Fruit fly (Drosophila melanogaster) Kc167 (cell line): ENCODE measurements around the gene CG10068.

Experiments used
- Myc ChIP-seq: fragments of >200 bp; optimal IDR thresholded peaks from 2 replicates; lab custom pipeline; 2017; ENCODE audit warnings: missing external identifiers
- Sin3A ChIP-seq: fragments of >200 bp; optimal IDR thresholded peaks from 2 replicates; lab custom pipeline; 2018; ENCODE audit warnings: missing external identifiers
- h ChIP-seq: fragments of >200 bp; optimal IDR thresholded peaks from 3 replicates; lab custom pipeline; 2018; ENCODE audit warnings: missing external identifiers
- insv ChIP-seq: fragments of >200 bp; optimal IDR thresholded peaks from 3 replicates; lab custom pipeline; 2018; ENCODE audit warnings: missing external identifiers
- psq ChIP-seq: fragments of >200 bp; optimal IDR thresholded peaks from 2 replicates; lab custom pipeline; 2017; ENCODE audit warnings: missing external identifiers
- ttk ChIP-seq: sonication (Bioruptor generic); optimal IDR thresholded peaks from 2 replicates; lab custom pipeline; 2017; ENCODE audit warnings: missing external identifiers

Gene CG10068

DNA sequence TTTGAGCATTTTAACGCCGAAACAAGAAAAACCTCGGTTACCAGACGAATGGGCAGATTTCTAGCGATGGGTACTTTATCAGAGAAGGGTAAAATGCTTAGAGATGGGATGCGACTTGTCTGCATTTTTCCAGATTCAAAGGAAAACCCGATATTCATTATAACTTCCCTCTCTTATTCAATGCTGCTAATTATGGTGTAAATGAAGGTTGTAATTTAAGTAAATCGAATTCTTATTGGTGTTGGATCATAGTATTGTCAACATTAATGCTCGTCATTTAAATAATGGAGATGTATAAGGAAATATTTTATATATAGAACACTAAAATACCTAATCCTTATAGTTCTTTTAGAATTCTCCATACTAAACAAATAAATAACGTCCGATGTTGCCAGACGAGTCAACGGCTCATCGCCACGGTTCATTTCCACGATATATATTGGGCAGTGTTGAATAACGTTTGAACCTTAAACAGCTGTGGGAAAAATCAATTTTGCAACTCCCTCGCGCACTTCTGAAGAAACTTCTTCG, 3.7 kb downstream of the CG10068 start, which contains the start of the genes Alh and CG10098:
Gene Alh (minus strand): TSS at position 77 of the 531 bp plus-strand sequence.
Gene CG10098 (plus strand): TSS at position 440 of the 531 bp plus-strand sequence.
- TF ChIP-seq h: no peak
- peak; percentile 53 for TF ChIP-seq Sin3A

DNA sequence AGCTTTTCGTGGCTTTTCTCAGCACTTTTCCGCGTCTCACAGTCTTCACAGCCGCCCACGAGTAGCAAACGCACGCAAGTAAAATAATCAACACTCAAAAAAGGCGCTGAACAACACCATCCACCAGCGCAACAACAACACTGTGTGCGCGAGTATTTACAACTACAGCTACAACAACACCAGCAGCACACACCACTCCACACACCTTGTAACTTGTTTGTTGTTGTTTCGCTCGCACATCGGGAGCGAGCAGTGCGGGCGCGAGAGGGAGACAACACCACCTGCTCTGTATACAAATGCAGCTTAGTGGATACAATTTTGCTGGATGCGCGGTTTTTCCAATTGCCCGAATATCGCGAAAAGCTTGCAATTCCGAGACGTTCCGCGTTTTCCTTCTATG, 4.1 kb downstream of the CG10068 start:
- no peak for TF ChIP-seq insv (lab: Kevin White, UChicago)
- no peak for TF ChIP-seq Myc (lab: Kevin White, UChicago)
- no peak for TF ChIP-seq ttk (lab: Kevin White, UChicago)

DNA sequence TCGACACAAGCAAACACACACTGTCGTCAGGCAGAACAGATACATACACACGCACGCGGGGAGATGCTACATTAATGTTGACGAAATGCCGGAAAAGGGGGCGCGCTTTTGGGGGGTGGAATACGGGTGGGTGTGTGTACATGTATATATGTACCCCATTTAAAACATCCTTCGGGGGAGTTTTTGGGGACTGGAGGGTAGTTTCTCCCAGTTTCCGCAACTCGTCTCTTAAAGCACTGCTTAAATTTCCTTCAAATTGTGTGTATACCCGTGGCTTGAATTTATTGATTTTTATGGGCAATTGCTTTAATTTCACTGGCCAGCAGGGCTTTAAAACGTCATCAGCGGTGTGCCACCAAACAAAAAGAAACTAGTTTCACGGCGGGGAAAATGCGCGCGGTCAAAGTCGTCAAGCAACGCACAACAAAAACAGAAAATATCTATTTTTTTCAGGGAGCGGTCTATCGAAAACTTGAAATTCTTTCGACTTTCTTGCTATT, 4.7 kb downstream of the CG10068 start:
- TF ChIP-seq h (no peak), psq (lab: Kevin White, UChicago) (no peak), Sin3A (no peak), insv (lab: Kevin White, UChicago) (no peak), Myc (lab: Kevin White, UChicago) (no peak)

DNA sequence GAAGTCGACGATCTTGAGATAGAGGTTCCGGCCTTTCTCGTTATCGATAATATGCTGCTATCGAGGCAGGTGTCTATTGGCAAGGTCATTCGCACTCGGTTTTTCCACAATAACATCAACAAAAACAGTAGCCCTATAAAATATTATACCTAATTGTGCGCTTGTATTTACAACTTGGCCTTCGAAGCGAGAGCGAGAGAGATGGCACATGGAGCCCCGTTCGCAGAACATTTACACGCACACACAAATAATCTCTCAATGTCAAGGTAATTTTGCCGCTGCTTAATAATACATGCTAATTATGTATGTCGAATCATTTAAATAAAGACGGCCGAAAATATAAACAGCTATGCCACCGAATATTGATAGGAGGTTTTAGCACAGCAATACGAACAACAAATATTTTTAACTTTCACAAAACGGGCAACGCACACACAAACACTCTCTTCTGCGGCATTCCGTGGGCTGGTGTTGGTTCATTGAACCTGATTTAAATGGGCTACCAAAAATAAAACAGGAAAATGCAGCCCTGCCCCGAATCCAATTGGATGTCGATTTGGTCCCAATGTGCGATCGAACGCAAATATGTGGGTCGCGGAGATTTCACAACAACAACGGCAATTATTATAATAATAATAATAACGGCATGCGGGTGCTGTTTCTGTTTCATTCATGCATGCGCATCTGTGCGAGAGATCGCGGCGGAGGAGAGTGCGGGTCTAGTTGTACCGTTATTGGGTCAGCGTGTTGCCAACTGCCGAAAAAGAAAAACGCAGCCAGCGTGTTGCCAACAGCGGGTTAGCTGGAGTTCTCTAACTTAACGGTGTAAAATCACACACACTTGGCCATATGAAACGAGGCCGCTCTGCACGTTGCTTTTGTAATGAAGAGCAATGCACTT, 5.4 kb downstream of the CG10068 start:
- TF ChIP-seq h (no peak), ttk (lab: Kevin White, UChicago) (no peak), Sin3A (no peak), Myc (lab: Kevin White, UChicago) (no peak), psq (lab: Kevin White, UChicago) (no peak), insv (lab: Kevin White, UChicago) (no peak)

DNA sequence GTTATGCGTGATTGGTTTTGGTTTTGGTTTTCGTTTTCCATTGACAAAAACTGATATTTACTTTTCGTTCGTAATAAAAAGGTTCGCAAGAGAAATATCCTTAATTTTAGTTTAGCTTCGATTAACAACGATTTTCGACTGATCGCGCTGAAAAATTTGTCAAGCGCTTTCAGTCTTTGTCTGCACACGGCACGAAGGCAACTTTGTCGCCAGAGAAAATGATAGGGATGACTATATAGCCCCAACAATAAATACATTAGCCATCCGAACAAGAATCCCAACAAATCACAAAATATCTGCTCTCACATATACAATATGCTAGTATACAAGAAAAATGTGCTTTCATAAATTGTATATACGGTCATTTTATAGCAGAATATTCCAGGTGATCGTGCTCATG, 10.2 kb downstream of the CG10068 start, which contains the start of gene Mlp84B:
Gene Mlp84B (minus strand): TSS at position 143 of the 400 bp plus-strand sequence.
- no peak for TF ChIP-seq insv (lab: Kevin White, UChicago)
- no peak for TF ChIP-seq h
- TF ChIP-seq ttk (lab: Kevin White, UChicago): no peak
- TF ChIP-seq Sin3A: no peak
- TF ChIP-seq Myc (lab: Kevin White, UChicago): no peak
- TF ChIP-seq psq (lab: Kevin White, UChicago): no peak

DNA sequence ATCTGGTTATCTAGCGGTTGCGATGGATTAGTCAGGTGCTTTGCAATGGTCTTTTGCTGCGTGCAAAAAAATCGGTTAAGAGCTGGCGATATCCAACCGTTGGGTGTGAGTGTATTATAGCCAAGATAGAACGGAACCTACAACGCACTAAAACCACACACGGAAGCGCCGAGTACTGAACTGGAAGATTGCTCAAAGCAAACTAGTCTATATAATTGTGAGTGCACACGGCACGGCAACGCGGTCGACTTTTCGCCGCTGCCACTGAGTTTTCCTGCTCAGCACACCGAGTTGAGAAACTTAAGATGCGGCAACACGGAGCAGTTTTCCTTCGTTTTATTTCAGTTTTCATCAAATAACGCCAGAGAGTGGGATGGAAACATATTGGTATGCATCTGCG, 11.3 kb downstream of the CG10068 start:
- no peak for TF ChIP-seq Myc (lab: Kevin White, UChicago)
- TF ChIP-seq psq (lab: Kevin White, UChicago): no peak
- TF ChIP-seq h: no peak
- TF ChIP-seq Sin3A: no peak
- TF ChIP-seq insv (lab: Kevin White, UChicago): no peak
- TF ChIP-seq ttk (lab: Kevin White, UChicago): no peak

DNA sequence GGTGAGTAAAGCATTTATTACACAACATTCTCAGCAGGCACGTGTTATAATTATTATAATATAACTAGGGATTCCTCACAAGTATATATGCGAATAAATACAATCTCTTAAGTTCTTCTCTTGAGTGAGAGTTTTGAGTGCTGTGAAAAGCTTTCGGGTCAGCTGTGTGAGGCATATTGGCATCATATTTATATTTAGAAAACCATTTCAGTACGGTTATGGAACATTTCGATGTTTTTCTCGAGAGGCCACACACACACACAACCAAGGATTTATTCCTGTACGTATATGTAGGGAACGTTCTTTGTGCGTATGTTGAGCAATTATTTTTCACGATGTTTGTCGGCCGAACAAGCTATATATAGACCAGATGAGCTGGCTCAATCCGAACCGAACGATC, 14.8 kb downstream of the CG10068 start:
- no peak for TF ChIP-seq h
- no peak for TF ChIP-seq Myc (lab: Kevin White, UChicago)
- no peak for TF ChIP-seq Sin3A
- TF ChIP-seq insv (lab: Kevin White, UChicago): no peak
- TF ChIP-seq ttk (lab: Kevin White, UChicago): no peak
- TF ChIP-seq psq (lab: Kevin White, UChicago): no peak

DNA sequence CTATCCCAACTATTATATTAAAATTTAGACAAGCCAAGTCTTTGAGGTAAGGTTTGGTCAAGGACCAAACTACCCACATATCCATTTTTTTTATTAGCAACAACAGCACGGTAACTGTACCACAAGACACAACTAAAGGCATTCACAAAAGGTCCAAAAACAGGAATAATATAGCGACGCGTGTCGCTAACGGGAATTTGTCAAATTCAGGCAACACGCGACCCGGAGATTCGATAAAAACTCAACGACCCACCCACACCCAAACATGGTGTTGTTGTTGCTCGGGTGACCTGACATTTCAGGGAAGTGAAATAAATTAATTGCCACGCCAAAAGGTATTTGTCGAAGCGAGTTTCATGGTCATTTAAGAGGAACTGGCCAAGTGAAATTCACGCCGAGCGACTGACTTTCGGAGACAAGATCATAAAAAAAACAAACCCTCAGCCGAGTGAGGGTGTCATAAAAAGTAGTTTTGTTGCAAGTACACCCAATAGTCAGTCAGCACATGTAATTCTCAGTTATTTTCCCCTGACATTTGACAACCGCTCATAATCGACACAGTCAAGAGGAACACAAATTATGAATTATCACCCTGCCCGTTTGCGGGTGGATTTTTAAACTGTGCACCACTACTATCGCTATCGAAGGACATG, 16.5 kb downstream of the CG10068 start:
- TF ChIP-seq ttk (lab: Kevin White, UChicago) (no peak), Sin3A (no peak), h (no peak), psq (lab: Kevin White, UChicago) (no peak), insv (lab: Kevin White, UChicago) (no peak), Myc (lab: Kevin White, UChicago) (no peak)

DNA sequence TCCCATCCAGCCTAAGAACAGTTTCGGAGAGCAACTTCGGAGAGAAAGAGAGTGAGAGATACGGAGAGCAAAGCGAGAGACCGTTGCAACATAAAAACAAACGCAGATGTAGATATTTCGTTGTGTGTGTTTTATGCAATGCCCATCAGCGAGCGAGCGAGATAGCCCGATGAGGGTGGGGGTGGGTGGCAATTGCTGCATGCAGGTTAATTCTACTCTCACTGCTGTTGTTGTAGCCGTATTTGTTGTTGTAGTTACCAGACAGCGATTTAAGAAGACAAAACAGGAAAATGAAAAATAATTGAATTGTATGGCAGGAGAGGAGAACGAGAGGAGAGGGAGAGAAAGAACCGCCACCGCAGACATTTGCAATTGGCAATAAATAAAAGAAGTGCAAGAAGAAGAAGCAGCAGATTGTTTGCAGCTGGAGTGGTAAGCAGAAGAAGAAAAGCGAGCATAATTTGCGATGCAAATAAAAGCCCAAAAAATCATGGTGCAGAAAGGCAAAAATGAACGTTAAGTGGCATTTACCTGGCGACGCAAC, 18.0 kb downstream of the CG10068 start:
- TF ChIP-seq insv (lab: Kevin White, UChicago) (no peak), psq (lab: Kevin White, UChicago) (no peak), h (no peak), Myc (lab: Kevin White, UChicago) (no peak), Sin3A (no peak), ttk (lab: Kevin White, UChicago) (no peak)

DNA sequence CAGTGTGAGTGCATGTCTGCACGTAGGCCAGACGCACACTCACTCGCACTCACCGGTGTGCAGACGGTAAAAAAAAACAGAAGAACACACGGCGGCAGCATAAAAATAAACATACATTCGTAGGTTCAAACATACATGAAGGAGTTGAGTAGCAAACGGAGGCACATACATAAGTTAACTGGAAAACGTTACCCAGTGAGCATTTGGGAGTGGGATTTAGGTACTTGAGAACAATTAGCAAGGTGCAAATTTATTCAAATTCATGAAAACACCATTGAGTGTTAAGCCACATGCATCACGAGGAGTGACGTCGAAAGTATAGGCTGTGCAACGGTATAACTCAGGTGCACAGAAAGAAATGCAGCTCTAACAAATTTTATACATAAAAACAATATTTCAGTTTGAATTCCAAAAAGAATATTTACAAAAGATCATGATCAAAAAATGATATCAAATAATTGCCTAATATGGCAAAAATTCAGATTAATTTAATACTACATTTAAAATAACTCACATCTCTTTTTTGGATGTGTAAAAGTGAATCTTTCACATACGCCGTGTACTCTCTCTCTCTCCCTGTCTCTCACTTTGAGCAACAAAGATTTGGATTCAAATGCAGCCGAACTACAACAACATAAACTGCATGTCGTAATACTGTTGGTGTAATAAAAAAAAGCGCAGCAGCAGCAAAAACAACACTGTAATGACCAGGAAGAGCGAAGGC, 19.1 kb downstream of the CG10068 start:
- TF ChIP-seq Sin3A (no peak), Myc (lab: Kevin White, UChicago) (no peak), insv (lab: Kevin White, UChicago) (no peak), h (no peak), psq (lab: Kevin White, UChicago) (no peak), ttk (lab: Kevin White, UChicago) (no peak)
